Fruit fly (Drosophila melanogaster) whole organism, prepupa: ENCODE data around the gene xit.

ENCODE experiments used
- Blimp-1 ChIP-seq: fragments of 200-800 bp; sonication (Bioruptor generic); optimal IDR thresholded peaks from 3 replicates; lab custom pipeline; 2017; ENCODE audit warnings: missing biosample characterization, missing genetic modification characterization, mild to moderate bottlenecking, moderate library complexity, missing genetic modification reagents
- CG10631 ChIP-seq: fragments of 200-800 bp; sonication (Bioruptor generic); optimal IDR thresholded peaks from 2 replicates; lab custom pipeline; 2016; ENCODE audit warnings: missing biosample characterization, missing genetic modification characterization
- CG10669 ChIP-seq: fragments of 200-800 bp; sonication (Bioruptor generic); optimal IDR thresholded peaks from 3 replicates; lab custom pipeline; 2018; ENCODE audit warnings: missing biosample characterization, mild to moderate bottlenecking, missing genetic modification characterization, moderate library complexity
- CG11294 ChIP-seq: fragments of 200-800 bp; sonication (Bioruptor generic); IDR thresholded peaks from 2 replicates; pipeline ENCODE4 v1.3.6; 2022; ENCODE audit warnings: missing biosample characterization, missing genetic modification characterization
- CG11902 ChIP-seq: fragments of 200-800 bp; sonication (Bioruptor generic); optimal IDR thresholded peaks from 3 replicates; lab custom pipeline; 2016; ENCODE audit warnings: missing biosample characterization, missing genetic modification characterization
- CG31627 ChIP-seq: fragments of 200-800 bp; sonication (Bioruptor generic); optimal IDR thresholded peaks from 3 replicates; lab custom pipeline; 2016; ENCODE audit warnings: missing biosample characterization, missing genetic modification characterization
- CG4318 ChIP-seq: fragments of 200-800 bp; sonication (Bioruptor generic); optimal IDR thresholded peaks from 3 replicates; lab custom pipeline; 2017; ENCODE audit warnings: missing biosample characterization, mild to moderate bottlenecking, missing genetic modification characterization
- CG6163 ChIP-seq: fragments of 200-800 bp; sonication (Bioruptor generic); IDR thresholded peaks from 3 replicates; pipeline ENCODE4 v1.3.6; 2022; ENCODE audit warnings: missing biosample characterization, missing genetic modification characterization
- CG6276 ChIP-seq: fragments of 200-800 bp; sonication (Bioruptor generic); optimal IDR thresholded peaks from 2 replicates; lab custom pipeline; 2017; ENCODE audit warnings: missing biosample characterization, mild to moderate bottlenecking, missing genetic modification characterization
- CG6792 ChIP-seq: fragments of 200-800 bp; sonication (Bioruptor generic); optimal IDR thresholded peaks from 3 replicates; lab custom pipeline; 2016; ENCODE audit warnings: missing biosample characterization, missing genetic modification characterization
- CG6808 ChIP-seq: fragments of 200-800 bp; sonication (Bioruptor generic); optimal IDR thresholded peaks from 3 replicates; lab custom pipeline; 2017; ENCODE audit warnings: missing biosample characterization, missing genetic modification characterization, mild to moderate bottlenecking, moderate library complexity, missing genetic modification reagents
- CG6854 ChIP-seq: fragments of 200-800 bp; sonication (Bioruptor generic); optimal IDR thresholded peaks from 2 replicates; lab custom pipeline; 2017; ENCODE audit warnings: missing biosample characterization, mild to moderate bottlenecking, missing genetic modification characterization
- CG7368 ChIP-seq: fragments of 200-800 bp; sonication (Bioruptor generic); optimal IDR thresholded peaks from 3 replicates; lab custom pipeline; 2016; ENCODE audit warnings: missing biosample characterization, missing genetic modification characterization
- CG8119 ChIP-seq: fragments of 200-800 bp; sonication (Bioruptor generic); IDR thresholded peaks from 3 replicates; pipeline ENCODE4 v1.3.6; 2022; ENCODE audit warnings: missing biosample characterization, missing genetic modification characterization
- CG8319 ChIP-seq: fragments of 200-800 bp; sonication (Bioruptor generic); optimal IDR thresholded peaks from 3 replicates; lab custom pipeline; 2016; ENCODE audit warnings: missing biosample characterization, missing genetic modification characterization
- CG8632 ChIP-seq: fragments of 200-800 bp; sonication (Bioruptor generic); optimal IDR thresholded peaks from 3 replicates; lab custom pipeline; 2016; ENCODE audit warnings: missing biosample characterization, missing genetic modification characterization
- CG9139 ChIP-seq: fragments of 200-800 bp; sonication (Bioruptor generic); optimal IDR thresholded peaks from 3 replicates; lab custom pipeline; 2017; ENCODE audit warnings: missing biosample characterization, mild to moderate bottlenecking, missing genetic modification characterization
- Eip75B ChIP-seq: fragments of 200-800 bp; sonication (Bioruptor generic); optimal IDR thresholded peaks from 3 replicates; lab custom pipeline; 2016; ENCODE audit warnings: missing biosample characterization, missing genetic modification characterization
- Eip78C ChIP-seq: fragments of 200-800 bp; sonication (Bioruptor generic); peaks from one replicate; lab custom pipeline; 2016; ENCODE audit warnings: missing biosample characterization, missing genetic modification characterization
- Eip93F ChIP-seq: fragments of 200-800 bp; sonication (Bioruptor generic); optimal IDR thresholded peaks from 2 replicates; lab custom pipeline; 2016; ENCODE audit warnings: missing biosample characterization, mild to moderate bottlenecking, missing genetic modification characterization
- Ets96B ChIP-seq: fragments of 200-800 bp; optimal IDR thresholded peaks from 2 replicates; lab custom pipeline; 2019; ENCODE audit warnings: missing biosample characterization, mild to moderate bottlenecking, missing genetic modification characterization, moderate library complexity
- Gug ChIP-seq: fragments of 200-800 bp; sonication (Bioruptor generic); IDR thresholded peaks from 2 replicates; pipeline ENCODE4 v1.3.6; 2022; ENCODE audit warnings: missing biosample characterization, missing genetic modification characterization
- Lpt ChIP-seq: fragments of 200-800 bp; sonication (Bioruptor generic); optimal IDR thresholded peaks from 3 replicates; lab custom pipeline; 2016; ENCODE audit warnings: missing biosample characterization, missing genetic modification characterization
- Met ChIP-seq: fragments of 200-800 bp; sonication (Bioruptor generic); optimal IDR thresholded peaks from 3 replicates; lab custom pipeline; 2016; ENCODE audit warnings: missing biosample characterization, missing genetic modification characterization
- Smox ChIP-seq: fragments of 200-800 bp; sonication (Bioruptor generic); optimal IDR thresholded peaks from 3 replicates; lab custom pipeline; 2016; ENCODE audit warnings: missing biosample characterization, missing genetic modification characterization
- Sox102F ChIP-seq: fragments of 200-800 bp; sonication (Bioruptor generic); optimal IDR thresholded peaks from 2 replicates; lab custom pipeline; 2016; ENCODE audit warnings: missing biosample characterization, mild to moderate bottlenecking, missing genetic modification characterization
- Sox14 ChIP-seq: fragments of 200-800 bp; sonication (Bioruptor generic); optimal IDR thresholded peaks from 3 replicates; lab custom pipeline; 2016; ENCODE audit warnings: missing biosample characterization, missing genetic modification characterization
- Sox15 ChIP-seq: fragments of 200-800 bp; sonication (Bioruptor generic); optimal IDR thresholded peaks from 3 replicates; lab custom pipeline; 2016; ENCODE audit warnings: missing biosample characterization, missing genetic modification characterization
- acj6 ChIP-seq: fragments of 200-800 bp; sonication (Bioruptor generic); optimal IDR thresholded peaks from 3 replicates; lab custom pipeline; 2016; ENCODE audit warnings: missing biosample characterization, missing genetic modification characterization
- cyc ChIP-seq: fragments of 200-800 bp; sonication (Bioruptor generic); optimal IDR thresholded peaks from 3 replicates; lab custom pipeline; 2016; ENCODE audit warnings: missing biosample characterization, missing genetic modification characterization
- dac ChIP-seq: fragments of 200-800 bp; sonication (Bioruptor generic); optimal IDR thresholded peaks from 2 replicates; lab custom pipeline; 2017; ENCODE audit warnings: missing biosample characterization, mild to moderate bottlenecking, missing genetic modification characterization
- dsx ChIP-seq: fragments of 200-800 bp; optimal IDR thresholded peaks from 3 replicates; lab custom pipeline; 2019; ENCODE audit warnings: missing biosample characterization, mild to moderate bottlenecking, missing genetic modification characterization, moderate library complexity; ENCODE audit not compliant: poor library complexity, severe bottlenecking
- eg ChIP-seq: fragments of 200-800 bp; sonication (Bioruptor generic); IDR thresholded peaks from 3 replicates; pipeline ENCODE4 v1.3.6; 2022; ENCODE audit warnings: missing biosample characterization, missing genetic modification characterization
- esn ChIP-seq: fragments of 200-800 bp; sonication (Bioruptor generic); optimal IDR thresholded peaks from 2 replicates; lab custom pipeline; 2016; ENCODE audit warnings: missing biosample characterization, mild to moderate bottlenecking, missing genetic modification characterization, moderate library complexity
- fd59A ChIP-seq: fragments of 200-800 bp; sonication (Bioruptor generic); optimal IDR thresholded peaks from 2 replicates; lab custom pipeline; 2017; ENCODE audit warnings: missing biosample characterization, mild to moderate bottlenecking, missing genetic modification characterization, missing genetic modification reagents
- fd85E ChIP-seq: fragments of 200-800 bp; sonication (Bioruptor generic); optimal IDR thresholded peaks from 3 replicates; lab custom pipeline; 2016; ENCODE audit warnings: missing biosample characterization, missing genetic modification characterization
- fkh ChIP-seq: fragments of 200-800 bp; sonication (Bioruptor generic); optimal IDR thresholded peaks from 3 replicates; lab custom pipeline; 2017; ENCODE audit warnings: missing biosample characterization, mild to moderate bottlenecking, missing genetic modification characterization, moderate library complexity
- lz ChIP-seq: fragments of 200-800 bp; sonication (Bioruptor generic); optimal IDR thresholded peaks from 3 replicates; lab custom pipeline; 2016; ENCODE audit warnings: missing biosample characterization, missing genetic modification characterization
- net ChIP-seq: fragments of 200-800 bp; sonication (Bioruptor generic); optimal IDR thresholded peaks from 3 replicates; lab custom pipeline; 2016; ENCODE audit warnings: missing biosample characterization, missing genetic modification characterization
- pdm3 ChIP-seq: fragments of 200-800 bp; sonication (Bioruptor generic); optimal IDR thresholded peaks from 3 replicates; lab custom pipeline; 2016; ENCODE audit warnings: missing biosample characterization, missing genetic modification characterization
- salr ChIP-seq, 2 experiments: fragments of 200-800 bp; sonication (Bioruptor generic); optimal IDR thresholded peaks; 3 replicates each; lab custom pipeline; 2016 to 2018; ENCODE audit warnings: missing biosample characterization in 2 of 2, missing genetic modification characterization in 2 of 2, mild to moderate bottlenecking in 1 of 2
- spab ChIP-seq: fragments of 200-800 bp; sonication (Bioruptor generic); optimal IDR thresholded peaks from 2 replicates; lab custom pipeline; 2017; ENCODE audit warnings: missing biosample characterization, mild to moderate bottlenecking, missing genetic modification characterization, missing genetic modification reagents
- svp ChIP-seq: fragments of 200-800 bp; sonication (Bioruptor generic); peaks from one replicate; lab custom pipeline; 2016; ENCODE audit warnings: missing biosample characterization, missing genetic modification characterization
- topi ChIP-seq: fragments of 200-800 bp; sonication (Bioruptor generic); optimal IDR thresholded peaks from 3 replicates; lab custom pipeline; 2016; ENCODE audit warnings: missing biosample characterization, missing genetic modification characterization
- vri ChIP-seq: fragments of 200-800 bp; sonication (Bioruptor generic); optimal IDR thresholded peaks from 3 replicates; lab custom pipeline; 2016; ENCODE audit warnings: missing biosample characterization, mild to moderate bottlenecking, missing genetic modification characterization

Gene xit

dm6 chrX:6862521-6863288 lies 41.9 kb downstream of the xit start (continued):
- TF ChIP-seq salr (GFP tag; optimal IDR thresholded peaks at IDR 0.05; lab: Kevin White, UChicago) = no peak
- TF ChIP-seq CG6854 (GFP tag; lab: Kevin White, UChicago) = no peak
- TF ChIP-seq CG8119 (GFP tag; lab: Robert Waterston, UW) = no peak
- no peak for TF ChIP-seq Sox14 (GFP tag; lab: Kevin White, UChicago)
- TF ChIP-seq Met (GFP tag; lab: Kevin White, UChicago) = no peak
- TF ChIP-seq CG8632 (GFP tag; lab: Kevin White, UChicago) = no peak
- TF ChIP-seq dac (GFP tag; lab: Kevin White, UChicago) = no peak
- peak; percentile 53 for TF ChIP-seq vri (GFP tag; lab: Kevin White, UChicago)
- TF ChIP-seq CG8319 (GFP tag; lab: Kevin White, UChicago) = no peak
- TF ChIP-seq CG6808 (GFP tag; lab: Kevin White, UChicago) = no peak
- TF ChIP-seq CG9139 = no peak
- no peak for TF ChIP-seq CG4318 (GFP tag; lab: Kevin White, UChicago)
- no peak for TF ChIP-seq Sox15 (GFP tag; lab: Kevin White, UChicago)
- no peak for TF ChIP-seq lz (GFP tag; lab: Kevin White, UChicago)
- no peak for TF ChIP-seq cyc (GFP tag; lab: Kevin White, UChicago)
- TF ChIP-seq CG6792 (GFP tag; lab: Kevin White, UChicago) = no peak
- no peak for TF ChIP-seq acj6 (GFP tag; lab: Kevin White, UChicago)
- no peak for TF ChIP-seq fd59A
- TF ChIP-seq fd85E = no peak

dm6 chrX:6863289-6863938 lies 42.6 kb downstream of the xit start, which contains the start of gene CG43736:
TSS of gene CG43736 (plus strand) at chrX:6863888.
- TF ChIP-seq CG31627 (peak; percentile 94), eg (GFP tag; lab: Robert Waterston, UW) (peak; percentile 91), CG7368 (GFP tag; lab: Kevin White, UChicago) (peak; percentile 86), CG8632 (GFP tag; lab: Kevin White, UChicago) (peak; percentile 92), pdm3 (peak; percentile 95), acj6 (GFP tag; lab: Kevin White, UChicago) (peak; percentile 94), Blimp-1 (GFP tag; lab: Kevin White, UChicago) (peak; percentile 80), dac (GFP tag; lab: Kevin White, UChicago) (peak; percentile 91), Smox (GFP tag; lab: Kevin White, UChicago) (peak; percentile 94), CG10669 (GFP tag; lab: Kevin White, UChicago) (peak; percentile 94), Gug (GFP tag; lab: Robert Waterston, UW) (peak; percentile 93), CG11902 (GFP tag; lab: Kevin White, UChicago) (peak; percentile 79), Eip78C (peak; percentile 99), esn (GFP tag; lab: Kevin White, UChicago) (peak; percentile 96), CG6276 (GFP tag; lab: Kevin White, UChicago) (peak; percentile 97), Sox102F (GFP tag; lab: Kevin White, UChicago) (peak; percentile 91), dsx (GFP tag; lab: Kevin White, UChicago) (peak; percentile 93), lz (GFP tag; lab: Kevin White, UChicago) (peak; percentile 94), fkh (GFP tag; lab: Kevin White, UChicago) (peak; percentile 73), CG10631 (GFP tag; lab: Kevin White, UChicago) (peak; percentile 95), topi (GFP tag; lab: Kevin White, UChicago) (peak; percentile 96), svp (GFP tag; lab: Kevin White, UChicago) (peak; percentile 99), Met (GFP tag; lab: Kevin White, UChicago) (peak; percentile 96), fd59A (peak; percentile 93), CG6792 (GFP tag; lab: Kevin White, UChicago) (peak; percentile 90), net (GFP tag; lab: Kevin White, UChicago) (peak; percentile 94), Sox15 (GFP tag; lab: Kevin White, UChicago) (peak; percentile 86), CG6854 (GFP tag; lab: Kevin White, UChicago) (peak; percentile 87), Lpt (GFP tag; lab: Kevin White, UChicago) (peak; percentile 96), CG11294 (GFP tag; lab: Robert Waterston, UW) (peak; percentile 84), Ets96B (tag; lab: Kevin White, UChicago) (peak; percentile 96), Eip75B (GFP tag; lab: Kevin White, UChicago) (peak; percentile 93), salr (GFP tag; optimal IDR thresholded peaks at IDR 0.05; lab: Kevin White, UChicago) (peak; percentile 86 to 98), Eip93F (GFP tag; lab: Kevin White, UChicago) (peak; percentile 52), cyc (GFP tag; lab: Kevin White, UChicago) (peak; percentile 93), CG8319 (GFP tag; lab: Kevin White, UChicago) (peak; percentile 74), CG8119 (GFP tag; lab: Robert Waterston, UW) (peak; percentile 95), CG6163 (GFP tag; lab: Robert Waterston, UW) (peak; percentile 87), spab (GFP tag; lab: Kevin White, UChicago) (peak; percentile 92)
